Worm (Caenorhabditis elegans) whole organism, L3 larva: ENCODE data around the gene glb-22.

ENCODE experiments used
- aly-2 ChIP-seq: fragments of 150-350 bp; optimal IDR thresholded peaks from 2 replicates; lab custom pipeline; 2014; ENCODE audit warnings: missing biosample characterization, missing genetic modification characterization
- ama-1 ChIP-seq: fragments of 150-350 bp; optimal IDR thresholded peaks from 2 replicates; lab custom pipeline; 2018
- egl-27 ChIP-seq: sonication (generic microtip); optimal IDR thresholded peaks from 4 replicates; lab custom pipeline; 2017; ENCODE audit warnings: missing biosample characterization, missing genetic modification reagents, missing genetic modification characterization
- elt-1 ChIP-seq: fragments of 150-350 bp; optimal IDR thresholded peaks from 2 replicates; lab custom pipeline; 2014; ENCODE audit warnings: missing biosample characterization, missing genetic modification characterization
- fos-1 ChIP-seq: fragments of 150-350 bp; optimal IDR thresholded peaks from 2 replicates; lab custom pipeline; 2014; ENCODE audit warnings: missing biosample characterization, missing genetic modification characterization
- lin-15B ChIP-seq: fragments of 150-350 bp; optimal IDR thresholded peaks from 2 replicates; lab custom pipeline; 2014; ENCODE audit warnings: missing biosample characterization, missing genetic modification characterization
- lsy-12 ChIP-seq: sonication (generic microtip); optimal IDR thresholded peaks from 2 replicates; lab custom pipeline; 2016; ENCODE audit warnings: mild to moderate bottlenecking, missing genetic modification characterization, missing compliant biosample characterization
- mdl-1 ChIP-seq: fragments of 150-350 bp; optimal IDR thresholded peaks from 2 replicates; lab custom pipeline; 2014; ENCODE audit warnings: missing biosample characterization, missing genetic modification characterization
- nhr-11 ChIP-seq: fragments of 150-350 bp; optimal IDR thresholded peaks from 2 replicates; lab custom pipeline; 2014; ENCODE audit warnings: missing biosample characterization, missing genetic modification characterization
- nhr-12 ChIP-seq: fragments of 150-350 bp; optimal IDR thresholded peaks from 2 replicates; lab custom pipeline; 2014; ENCODE audit warnings: missing biosample characterization, missing genetic modification characterization
- nhr-237 ChIP-seq: fragments of 150-350 bp; optimal IDR thresholded peaks from 2 replicates; lab custom pipeline; 2014; ENCODE audit warnings: missing biosample characterization, missing genetic modification characterization
- nhr-77 ChIP-seq: fragments of 150-350 bp; optimal IDR thresholded peaks from 2 replicates; lab custom pipeline; 2014; ENCODE audit warnings: missing biosample characterization, missing genetic modification characterization
- unc-39 ChIP-seq: sonication (generic microtip); optimal IDR thresholded peaks from 4 replicates; lab custom pipeline; 2017; ENCODE audit warnings: missing biosample characterization, missing genetic modification characterization
- zag-1 ChIP-seq: fragments of 150-350 bp; optimal IDR thresholded peaks from 2 replicates; lab custom pipeline; 2014; ENCODE audit warnings: missing biosample characterization, missing genetic modification characterization

DNA sequence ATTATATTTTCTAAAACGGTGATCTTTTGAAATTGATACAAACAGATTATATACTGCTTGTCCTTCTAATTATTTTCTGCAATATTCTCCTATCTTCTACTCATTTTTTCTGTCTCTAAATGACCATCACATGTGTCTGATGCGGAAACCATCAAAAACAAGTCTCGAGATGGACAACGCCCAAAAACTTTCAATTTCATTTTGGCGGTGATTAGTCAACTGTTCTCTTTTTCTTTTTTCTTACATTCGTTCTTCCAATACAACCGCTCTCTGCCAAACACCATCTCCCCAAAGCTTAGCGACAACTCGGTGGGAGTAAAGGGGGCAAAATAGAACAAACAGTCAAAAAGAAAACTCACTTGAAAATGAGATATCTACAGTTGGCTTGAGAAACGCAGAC lies 33.2 kb downstream of the glb-22 start:
- no peak for TF ChIP-seq aly-2 (tag; lab: Kevin White, UChicago)
- no peak for TF ChIP-seq nhr-11 (tag; lab: Kevin White, UChicago)
- TF ChIP-seq zag-1 (tag; lab: Kevin White, UChicago), result no peak
- TF ChIP-seq nhr-12 (tag; lab: Kevin White, UChicago), result no peak
- no peak for TF ChIP-seq ama-1 (lab: Kevin White, UChicago)
- TF ChIP-seq mdl-1, result no peak
- TF ChIP-seq unc-39 (tag; lab: Kevin White, UChicago), result no peak
- no peak for TF ChIP-seq elt-1 (tag; lab: Kevin White, UChicago)
- no peak for TF ChIP-seq nhr-77 (tag; lab: Kevin White, UChicago)
- no peak for TF ChIP-seq fos-1 (tag; lab: Kevin White, UChicago)
- no peak for TF ChIP-seq nhr-237 (tag; lab: Kevin White, UChicago)
- TF ChIP-seq lsy-12 (tag; lab: Kevin White, UChicago), result no peak
- TF ChIP-seq lin-15B (tag; lab: Kevin White, UChicago), result no peak
- TF ChIP-seq egl-27 (tag; lab: Kevin White, UChicago), result no peak
